Fruit fly (Drosophila melanogaster): ENCODE results near the gene CG32686.

DNA sequence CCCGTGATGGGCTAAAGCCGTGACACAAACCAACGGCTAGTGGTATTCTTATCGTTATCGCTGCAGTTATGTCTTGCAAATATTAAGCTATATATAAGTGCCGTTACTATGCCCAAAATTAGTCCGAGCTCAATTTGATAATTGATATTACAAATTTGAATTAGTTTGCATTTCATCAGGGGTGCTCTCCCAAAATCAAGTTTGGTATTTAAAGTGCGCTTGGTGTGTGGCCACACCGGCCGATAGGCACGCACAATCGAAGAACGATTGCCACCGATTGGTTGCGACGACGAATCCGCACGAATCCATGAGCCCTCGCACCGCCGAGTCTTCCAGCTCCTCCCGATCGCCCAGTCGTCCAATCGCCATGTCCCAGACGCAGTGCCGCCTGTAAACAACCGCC is 7.3 kb downstream of the CG32686 start, which contains the start of gene CG17841:
- TF ChIP-seq Blimp-1 (GFP tag; optimal IDR thresholded peaks at IDR 0.05) (no peak), CG3032 (tag; optimal IDR thresholded peaks at IDR 0.05) (no peak), Ets96B (tag; optimal IDR thresholded peaks at IDR 0.05) (no peak), CG3919 (GFP tag; optimal IDR thresholded peaks at IDR 0.05) (no peak), CG11294 (GFP tag; IDR thresholded peaks at IDR 0.05) (no peak), OdsH (GFP tag; optimal IDR thresholded peaks at IDR 0.05) (no peak), CG8119 (GFP tag; IDR thresholded peaks at IDR 0.05) (no peak), fd85E (GFP tag; optimal IDR thresholded peaks at IDR 0.05) (no peak), acj6 (GFP tag; optimal IDR thresholded peaks at IDR 0.05) (no peak)
